Worm (Caenorhabditis elegans) whole organism, L2 larva: ENCODE measurements around the gene str-114.

ENCODE experiments used
- fos-1 ChIP-seq: fragments of 150-350 bp; optimal IDR thresholded peaks from 2 replicates; lab custom pipeline; 2014; ENCODE audit warnings: missing biosample characterization, missing genetic modification characterization
- ztf-11 ChIP-seq: sonication (generic microtip); optimal IDR thresholded peaks from 2 replicates; lab custom pipeline; 2017; ENCODE audit warnings: missing biosample characterization, missing genetic modification characterization

ce11 chrV:3673080-3673479 is 23.5 kb downstream of the str-114 start, which contains the start of gene pals-33:
- no peak for TF ChIP-seq fos-1 (tag; lab: Kevin White, UChicago)
- no peak for TF ChIP-seq ztf-11 (tag; lab: Kevin White, UChicago)
